Fruit fly (Drosophila melanogaster): ENCODE data around the gene Ets21C.

Ets21C gene

dm6 chr2L:512028-512427, 40.7 kb downstream of the Ets21C start:
- no peak for TF ChIP-seq CG17801 (GFP tag; optimal IDR thresholded peaks at IDR 0.05; ENCODE audit: partially characterized antibody)

- no peak for TF ChIP-seq CG17801 (GFP tag; optimal IDR thresholded peaks at IDR 0.05; ENCODE audit: partially characterized antibody)
These were observed 42.1 kb downstream of the Ets21C start for dm6 chr2L:510534-511014.

DNA sequence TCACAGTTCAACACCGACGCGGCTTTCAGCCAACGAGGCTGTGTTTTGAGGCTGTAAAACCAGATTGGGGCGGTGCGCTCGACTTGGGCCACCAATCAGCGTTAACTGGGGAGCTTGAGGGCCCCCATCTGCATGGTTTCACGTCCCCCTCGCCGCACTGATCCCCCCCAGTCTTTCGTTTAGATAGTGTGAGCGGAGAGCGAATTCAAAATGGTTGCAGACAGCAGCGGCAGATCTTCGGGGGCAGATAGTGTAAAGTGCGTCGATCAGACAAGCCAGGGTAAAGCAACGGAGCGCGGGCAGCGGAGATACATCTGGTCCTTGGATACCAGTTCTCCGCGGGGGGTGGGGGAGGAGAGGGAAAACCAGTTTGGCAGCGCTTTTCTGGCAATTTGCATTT, 45.6 kb downstream of the Ets21C start:
- TF ChIP-seq CG17801 (GFP tag; optimal IDR thresholded peaks at IDR 0.05; ENCODE audit: partially characterized antibody): no peak

DNA sequence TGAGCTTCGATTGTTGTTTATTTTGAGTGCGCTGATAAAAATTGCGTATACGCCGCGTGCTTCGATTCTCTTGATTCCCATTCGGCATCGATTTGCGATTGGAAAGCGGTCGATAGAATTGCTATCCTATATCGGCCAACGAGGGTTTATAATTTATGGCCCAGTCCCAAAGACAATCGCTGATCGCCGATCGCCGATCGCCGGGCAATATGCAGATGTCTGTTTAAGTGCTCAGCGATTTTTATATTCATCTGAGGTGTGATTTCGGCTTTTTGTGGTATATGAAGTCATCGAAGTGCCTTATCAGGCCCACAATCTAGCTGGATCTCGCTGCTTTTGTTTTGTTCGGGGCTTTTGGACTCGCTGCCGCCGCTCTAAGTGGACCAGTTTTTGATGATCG, 46.3 kb downstream of the Ets21C start:
- no peak for TF ChIP-seq CG17801 (GFP tag; optimal IDR thresholded peaks at IDR 0.05; ENCODE audit: partially characterized antibody)

dm6 chr2L:505009-505408, 47.7 kb downstream of the Ets21C start:
- no peak for TF ChIP-seq CG17801 (GFP tag; optimal IDR thresholded peaks at IDR 0.05; ENCODE audit: partially characterized antibody)

DNA sequence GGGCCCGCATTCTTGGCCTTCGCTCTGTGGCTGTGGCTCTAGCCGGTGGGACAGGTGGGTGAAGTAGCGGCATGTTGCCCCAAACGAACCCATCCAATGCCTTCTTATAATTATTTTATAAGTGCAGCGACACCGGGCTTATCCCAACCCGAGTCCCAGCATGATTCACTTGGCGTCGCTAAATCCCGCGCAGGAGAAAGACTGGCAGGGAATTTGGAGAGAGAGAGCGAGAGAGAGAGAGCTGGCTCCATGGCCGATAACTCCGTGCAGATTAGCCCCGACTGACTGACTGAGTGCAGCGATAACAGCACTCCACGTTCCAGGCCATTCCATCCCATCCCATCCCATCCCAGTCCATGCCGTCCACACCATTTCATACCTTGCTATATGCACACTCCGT, 51.1 kb downstream of the Ets21C start:
- TF ChIP-seq CG17801 (GFP tag; optimal IDR thresholded peaks at IDR 0.05; ENCODE audit: partially characterized antibody): no peak

DNA sequence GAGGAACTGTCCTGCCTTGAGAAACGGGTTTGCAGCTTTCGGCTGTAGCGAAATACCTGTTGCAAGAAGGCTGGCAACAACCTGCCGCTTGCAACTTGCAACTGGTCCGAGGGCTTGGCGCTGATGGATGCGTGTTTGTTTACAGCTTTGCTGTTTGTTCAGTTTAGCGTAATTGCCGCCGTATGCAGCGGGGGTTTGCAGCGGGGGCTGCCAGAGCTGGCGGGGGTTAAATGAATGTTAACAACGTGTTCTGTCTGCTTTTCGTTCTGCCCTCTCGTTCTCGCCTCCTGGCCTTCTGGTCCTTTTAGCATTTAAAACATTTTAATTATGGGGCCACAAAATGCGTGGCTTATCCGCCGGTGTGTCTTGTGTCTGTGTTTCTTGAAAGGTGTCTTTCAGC, 52.8 kb downstream of the Ets21C start:
- no peak for TF ChIP-seq CG17801 (GFP tag; optimal IDR thresholded peaks at IDR 0.05; ENCODE audit: partially characterized antibody)

DNA sequence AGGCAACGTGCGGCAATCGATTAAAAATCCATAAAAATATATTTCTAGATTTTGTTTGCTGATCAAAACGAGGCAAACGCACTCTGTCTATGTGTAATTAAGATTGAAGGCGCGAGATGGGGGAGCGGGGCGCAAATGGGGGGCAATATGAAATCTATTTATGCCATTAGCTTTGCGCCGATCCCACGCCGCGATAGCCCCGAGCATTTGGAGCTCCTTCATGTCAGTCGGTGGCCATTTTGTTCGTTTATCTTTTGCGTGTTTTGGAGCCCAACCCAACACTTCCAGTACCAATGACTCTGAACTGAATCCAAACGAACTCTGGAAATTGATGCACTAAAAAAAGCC, 54.3 kb downstream of the Ets21C start:
- no peak for TF ChIP-seq CG17801 (GFP tag; optimal IDR thresholded peaks at IDR 0.05; ENCODE audit: partially characterized antibody)

dm6 chr2L:497657-498473, 54.9 kb downstream of the Ets21C start:
- TF ChIP-seq CG17801 (GFP tag; optimal IDR thresholded peaks at IDR 0.05; ENCODE audit: partially characterized antibody): no peak

dm6 chr2L:496841-497240, 55.9 kb downstream of the Ets21C start:
- TF ChIP-seq CG17801 (GFP tag; optimal IDR thresholded peaks at IDR 0.05; ENCODE audit: partially characterized antibody): no peak

DNA sequence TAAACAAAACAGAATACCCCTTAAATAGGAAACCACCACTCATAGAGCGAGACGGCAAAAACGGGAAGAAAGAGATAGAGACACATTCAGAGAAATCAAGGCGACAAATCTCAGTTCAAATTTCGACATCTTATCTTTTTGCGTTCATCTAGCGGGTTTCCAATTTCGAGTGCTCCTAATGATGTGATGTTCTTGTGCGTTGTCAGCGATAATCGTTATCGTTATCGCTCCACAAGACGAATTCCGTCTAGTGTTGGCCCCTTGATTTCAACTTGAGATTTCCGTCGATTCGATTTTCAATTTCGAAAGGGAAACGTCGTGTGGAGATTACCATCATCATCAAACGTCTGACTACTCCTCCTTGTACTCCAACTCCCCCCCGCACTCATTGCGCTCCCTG, 56.3 kb downstream of the Ets21C start:
- TF ChIP-seq CG17801 (GFP tag; optimal IDR thresholded peaks at IDR 0.05; ENCODE audit: partially characterized antibody): no peak

DNA sequence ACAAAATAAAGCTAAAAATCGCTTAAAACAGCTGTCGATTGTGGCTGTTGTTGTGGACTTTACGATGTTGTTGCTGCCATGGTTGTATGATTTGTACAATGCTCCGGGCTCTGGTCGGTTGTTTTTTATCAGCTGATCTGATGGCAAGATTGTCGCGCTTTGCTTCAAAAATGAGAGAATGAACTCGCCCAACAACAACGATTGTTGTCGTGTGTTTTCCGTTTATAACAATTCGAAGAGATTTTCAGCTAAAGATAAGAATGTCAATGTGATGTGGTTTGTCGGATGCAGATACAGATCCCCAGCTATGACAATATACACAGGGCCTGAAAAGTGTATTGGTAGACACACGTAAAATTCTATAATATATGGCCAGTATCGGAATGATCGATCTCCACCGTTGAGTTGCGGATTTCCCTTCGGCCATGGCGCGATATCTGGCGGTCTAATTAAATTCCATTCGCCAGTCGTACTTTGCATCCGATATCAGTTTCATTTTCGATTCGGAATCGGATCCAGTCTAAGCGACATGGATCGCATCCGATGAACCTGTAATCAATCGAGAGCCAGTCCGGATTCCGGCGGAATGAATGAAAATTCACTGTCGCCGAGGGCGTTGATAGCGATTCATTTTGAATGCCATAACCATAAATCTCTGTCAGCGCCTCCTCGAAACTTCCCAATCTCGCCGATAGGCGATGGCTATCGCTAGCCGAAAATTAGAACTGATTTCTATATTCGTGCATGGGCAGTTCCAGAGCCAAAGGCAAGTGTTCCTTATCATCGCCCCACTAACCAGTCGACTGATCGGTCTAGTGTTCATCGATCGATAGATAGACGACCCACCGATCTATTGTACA, 57.1 kb downstream of the Ets21C start:
- no peak for TF ChIP-seq CG17801 (GFP tag; optimal IDR thresholded peaks at IDR 0.05; ENCODE audit: partially characterized antibody)
